Worm (Caenorhabditis elegans) whole organism, mixed stage, embryonic: ENCODE results near the gene fbxa-127.
A peak's percentile ranks its signal among the peaks of the same experiment; 100 is the strongest.

Source experiments
- M03D4.4 ChIP-seq: sonication (generic microtip); optimal IDR thresholded peaks from 2 replicates; lab custom pipeline; 2017; ENCODE audit warnings: mild to moderate bottlenecking, missing genetic modification characterization, missing compliant biosample characterization
- bed-3 ChIP-seq: fragments of 200-800 bp; sonication (Bioruptor generic); optimal IDR thresholded peaks from 3 replicates; lab custom pipeline; 2018; ENCODE audit warnings: mild to moderate bottlenecking, missing genetic modification characterization, moderate library complexity, missing compliant biosample characterization
- blmp-1 ChIP-seq: fragments of 150-350 bp; optimal IDR thresholded peaks from 2 replicates; lab custom pipeline; 2014; ENCODE audit warnings: missing biosample characterization, missing genetic modification characterization
- ceh-39 ChIP-seq: fragments of 150-350 bp; optimal IDR thresholded peaks from 2 replicates; lab custom pipeline; 2014; ENCODE audit warnings: missing biosample characterization, missing genetic modification characterization
- ceh-83 ChIP-seq: fragments of 200-800 bp; sonication (Bioruptor generic); optimal IDR thresholded peaks from 2 replicates; lab custom pipeline; 2018; ENCODE audit warnings: mild to moderate bottlenecking, missing genetic modification characterization, missing compliant biosample characterization
- ces-1 ChIP-seq: fragments of 150-350 bp; optimal IDR thresholded peaks from 2 replicates; lab custom pipeline; 2014; ENCODE audit warnings: missing biosample characterization, missing genetic modification reagents, missing genetic modification characterization
- cnd-1 ChIP-seq: fragments of 200-800 bp; sonication (Bioruptor generic); optimal IDR thresholded peaks from 2 replicates; lab custom pipeline; 2018; ENCODE audit warnings: mild to moderate bottlenecking, missing genetic modification characterization, missing compliant biosample characterization
- elt-1 ChIP-seq: sonication (generic microtip); optimal IDR thresholded peaks from 2 replicates; lab custom pipeline; 2017; ENCODE audit warnings: missing genetic modification characterization, mild to moderate bottlenecking, missing compliant biosample characterization, antibody characterized with exemption, moderate library complexity, borderline replicate concordance; ENCODE audit not compliant: insufficient read depth
- elt-3 ChIP-seq: fragments of 150-350 bp; optimal IDR thresholded peaks from 2 replicates; lab custom pipeline; 2014; ENCODE audit warnings: missing biosample characterization, missing genetic modification characterization
- flh-1 ChIP-seq: fragments of 200-800 bp; sonication (Bioruptor generic); optimal IDR thresholded peaks from 2 replicates; lab custom pipeline; 2018; ENCODE audit warnings: mild to moderate bottlenecking, missing genetic modification characterization, moderate library complexity, missing compliant biosample characterization
- ham-2 ChIP-seq: fragments of 200-800 bp; sonication (Bioruptor generic); optimal IDR thresholded peaks from 2 replicates; lab custom pipeline; 2018; ENCODE audit warnings: mild to moderate bottlenecking, missing genetic modification characterization, missing compliant biosample characterization
- hlh-1 ChIP-seq: fragments of 150-350 bp; optimal IDR thresholded peaks from 2 replicates; lab custom pipeline; 2014; ENCODE audit warnings: missing biosample characterization, missing genetic modification reagents, missing genetic modification characterization
- lin-13 ChIP-seq: fragments of 150-350 bp; optimal IDR thresholded peaks from 2 replicates; lab custom pipeline; 2014; ENCODE audit warnings: missing biosample characterization, missing genetic modification characterization
- lin-32 ChIP-seq: fragments of 200-800 bp; sonication (Bioruptor generic); optimal IDR thresholded peaks from 2 replicates; lab custom pipeline; 2018; ENCODE audit warnings: mild to moderate bottlenecking, missing genetic modification characterization, missing compliant biosample characterization
- mab-5 ChIP-seq: fragments of 150-350 bp; optimal IDR thresholded peaks from 2 replicates; lab custom pipeline; 2014; ENCODE audit warnings: missing biosample characterization, missing genetic modification characterization
- mep-1 ChIP-seq: fragments of 150-350 bp; optimal IDR thresholded peaks from 2 replicates; lab custom pipeline; 2017; ENCODE audit warnings: missing biosample characterization, missing genetic modification reagents, missing genetic modification characterization, inconsistent platforms
- nhr-12 ChIP-seq: fragments of 150-350 bp; optimal IDR thresholded peaks from 2 replicates; lab custom pipeline; 2014; ENCODE audit warnings: missing biosample characterization, missing genetic modification characterization
- nhr-2 ChIP-seq: fragments of 150-350 bp; optimal IDR thresholded peaks from 2 replicates; lab custom pipeline; 2014; ENCODE audit warnings: missing biosample characterization, missing genetic modification characterization
- nhr-237 ChIP-seq: fragments of 150-350 bp; optimal IDR thresholded peaks from 2 replicates; lab custom pipeline; 2014; ENCODE audit warnings: missing biosample characterization, missing genetic modification characterization
- nhr-28 ChIP-seq: fragments of 150-350 bp; optimal IDR thresholded peaks from 2 replicates; lab custom pipeline; 2014; ENCODE audit warnings: missing biosample characterization, missing genetic modification characterization
- nhr-76 ChIP-seq: sonication (generic microtip); optimal IDR thresholded peaks from 2 replicates; lab custom pipeline; 2017; ENCODE audit warnings: missing biosample characterization, missing genetic modification characterization
- sem-2 ChIP-seq: fragments of 200-800 bp; sonication (Bioruptor generic); optimal IDR thresholded peaks from 2 replicates; lab custom pipeline; 2018; ENCODE audit warnings: mild to moderate bottlenecking, missing genetic modification characterization, missing compliant biosample characterization
- snpc-4 ChIP-seq: fragments of 150-350 bp; optimal IDR thresholded peaks from 2 replicates; lab custom pipeline; 2014; ENCODE audit warnings: missing biosample characterization, missing genetic modification characterization
- sptf-1 ChIP-seq: sonication (generic microtip); optimal IDR thresholded peaks from 2 replicates; lab custom pipeline; 2017; ENCODE audit warnings: mild to moderate bottlenecking, missing genetic modification characterization, moderate library complexity, missing compliant biosample characterization
- tbx-8 ChIP-seq: fragments of 200-800 bp; sonication (Bioruptor generic); optimal IDR thresholded peaks from 2 replicates; lab custom pipeline; 2018; ENCODE audit warnings: mild to moderate bottlenecking, missing genetic modification characterization, moderate library complexity, missing compliant biosample characterization
- unc-39 ChIP-seq: fragments of 150-350 bp; optimal IDR thresholded peaks from 2 replicates; lab custom pipeline; 2014; ENCODE audit warnings: missing biosample characterization, missing genetic modification characterization
- unc-62 ChIP-seq: fragments of 150-350 bp; optimal IDR thresholded peaks from 2 replicates; lab custom pipeline; 2014; ENCODE audit warnings: missing biosample characterization, missing genetic modification reagents, missing genetic modification characterization
- zip-8 ChIP-seq: fragments of 150-350 bp; optimal IDR thresholded peaks from 2 replicates; lab custom pipeline; 2014; ENCODE audit warnings: missing biosample characterization, missing genetic modification characterization

Gene fbxa-127

ce11 chrV:16729961-16730360 lies 1.4 kb downstream of the fbxa-127 start, which contains the start of gene srz-99:
srz-99 (plus strand) TSS chrV:16730261.
- TF ChIP-seq ceh-39 (tag; lab: Kevin White, UChicago) = no peak
- TF ChIP-seq elt-3 (tag; lab: Kevin White, UChicago) = no peak
- no peak for TF ChIP-seq nhr-76 (tag; lab: Kevin White, UChicago)
- no peak for TF ChIP-seq ceh-83 (GFP tag; lab: Kevin White, UChicago)

ce11 chrV:16731600-16731999 lies 3.1 kb downstream of the fbxa-127 start, which contains the start of gene srz-100:
srz-100 (plus strand) TSS chrV:16731900.
- TF ChIP-seq blmp-1 (tag; lab: Kevin White, UChicago) (no peak), flh-1 (GFP tag; lab: Kevin White, UChicago) (no peak), lin-13 (tag; lab: Kevin White, UChicago) (no peak), ces-1 (GFP tag; lab: Kevin White, UChicago) (no peak), sem-2 (GFP tag; lab: Kevin White, UChicago) (no peak), ceh-83 (GFP tag; lab: Kevin White, UChicago) (no peak), ham-2 (GFP tag; lab: Kevin White, UChicago) (no peak), mep-1 (tag; lab: Kevin White, UChicago) (no peak), elt-1 (tag; lab: Kevin White, UChicago) (no peak), hlh-1 (no peak), mab-5 (tag; lab: Kevin White, UChicago) (no peak), M03D4.4 (tag; lab: Kevin White, UChicago) (no peak), unc-39 (tag; lab: Kevin White, UChicago) (no peak), nhr-28 (tag; lab: Kevin White, UChicago) (no peak), nhr-237 (tag; lab: Kevin White, UChicago) (no peak), bed-3 (no peak), nhr-76 (tag; lab: Kevin White, UChicago) (no peak)

ce11 chrV:16733681-16734080 lies 5.2 kb downstream of the fbxa-127 start, which contains the start of gene T25E12.16:
T25E12.16 (minus strand) TSS chrV:16733781.
- no peak for TF ChIP-seq M03D4.4 (tag; lab: Kevin White, UChicago)
- no peak for TF ChIP-seq snpc-4 (tag; lab: Kevin White, UChicago)
- TF ChIP-seq blmp-1 (tag; lab: Kevin White, UChicago) = no peak
- no peak for TF ChIP-seq nhr-76 (tag; lab: Kevin White, UChicago)
- TF ChIP-seq cnd-1 (tag; lab: Kevin White, UChicago) = no peak
- TF ChIP-seq, all 35 proteins: peak for 0

ce11 chrV:16735518-16735917 lies 7.0 kb downstream of the fbxa-127 start, which contains the start of the genes clec-38 and clec-34:
clec-38 (minus strand) TSS chrV:16735618.
clec-34 (plus strand) TSS chrV:16735765.
- TF ChIP-seq cnd-1 (tag; lab: Kevin White, UChicago) = no peak

- TF ChIP-seq nhr-2 (tag; lab: Kevin White, UChicago) = no peak
- TF ChIP-seq mep-1 (tag; lab: Kevin White, UChicago) = no peak
- TF ChIP-seq bed-3 = no peak
- no peak for TF ChIP-seq tbx-8
- TF ChIP-seq sptf-1 (tag; lab: Kevin White, UChicago) = no peak
- TF ChIP-seq flh-1 (GFP tag; lab: Kevin White, UChicago) = no peak
- no peak for TF ChIP-seq lin-32 (GFP tag; lab: Kevin White, UChicago)
- TF ChIP-seq elt-3 (tag; lab: Kevin White, UChicago) = no peak
- no peak for TF ChIP-seq ceh-83 (GFP tag; lab: Kevin White, UChicago)
- TF ChIP-seq, all 35 proteins: peak for 0
Measured at ce11 chrV:16739100-16739499, 10.6 kb downstream of the fbxa-127 start, which contains the start of the genes clec-29 and clec-39. clec-29 (minus strand) TSS chrV:16739200. clec-39 (plus strand) TSS chrV:16739268.

- TF ChIP-seq nhr-12 (no peak), cnd-1 (tag; lab: Kevin White, UChicago) (peak; percentile 46), snpc-4 (tag; lab: Kevin White, UChicago) (no peak), nhr-2 (tag; lab: Kevin White, UChicago) (no peak), zip-8 (tag; lab: Kevin White, UChicago) (peak; percentile 41), unc-62 (GFP tag; lab: Kevin White, UChicago) (no peak), ceh-39 (tag; lab: Kevin White, UChicago) (peak; percentile 25), sptf-1 (tag; lab: Kevin White, UChicago) (no peak)
Measured at ce11 chrV:16742123-16742522, 13.6 kb downstream of the fbxa-127 start, which contains the start of gene T25E12.6. T25E12.6 (plus strand) TSS chrV:16742423.
